Worm (Caenorhabditis elegans) whole organism, young adult: ENCODE results near the gene B0416.2.

ENCODE experiments used
- D2030.7 ChIP-seq: fragments of 200-800 bp; sonication (Bioruptor generic); IDR thresholded peaks from 2 replicates; pipeline ENCODE4 v1.3.6; 2022; ENCODE audit warnings: missing genetic modification reagents, missing genetic modification characterization, missing compliant biosample characterization
- ZK185.1 ChIP-seq: sonication (generic microtip); optimal IDR thresholded peaks from 2 replicates; lab custom pipeline; 2016; ENCODE audit warnings: mild to moderate bottlenecking, missing genetic modification characterization, missing compliant biosample characterization; ENCODE audit not compliant: poor library complexity, severe bottlenecking
- egl-44 ChIP-seq: fragments of 200-800 bp; sonication (Bioruptor generic); IDR thresholded peaks from 2 replicates; pipeline ENCODE4 v1.3.6; 2022; ENCODE audit warnings: missing genetic modification reagents, missing genetic modification characterization, missing compliant biosample characterization
- ets-4 ChIP-seq: fragments of 200-800 bp; sonication (Bioruptor generic); optimal IDR thresholded peaks from 2 replicates; lab custom pipeline; 2018; ENCODE audit warnings: mild to moderate bottlenecking, missing genetic modification characterization, missing compliant biosample characterization
- hmg-20 ChIP-seq: fragments of 200-800 bp; sonication (Bioruptor generic); IDR thresholded peaks from 2 replicates; pipeline ENCODE4 v1.3.6; 2022; ENCODE audit warnings: missing genetic modification reagents, missing genetic modification characterization, missing compliant biosample characterization
- let-526 ChIP-seq: fragments of 200-800 bp; sonication (Bioruptor generic); IDR thresholded peaks from 2 replicates; pipeline ENCODE4 v1.3.6; 2022; ENCODE audit warnings: missing genetic modification reagents, missing genetic modification characterization, missing compliant biosample characterization
- let-607 ChIP-seq, 2 experiments: fragments of 200-800 bp in 1 of 2; sonication (Bioruptor generic) in 1 of 2; sonication (generic microtip) in 1 of 2; optimal IDR thresholded peaks; 2 replicates each; lab custom pipeline; 2016 to 2018; ENCODE audit warnings: mild to moderate bottlenecking in 2 of 2, missing compliant biosample characterization in 2 of 2, missing genetic modification characterization in 2 of 2, moderate library complexity in 2 of 2, missing genotype in 1 of 2
- nfyb-1 ChIP-seq: fragments of 200-800 bp; sonication (Bioruptor generic); IDR thresholded peaks from 2 replicates; pipeline ENCODE4 v1.3.6; 2022; ENCODE audit warnings: missing genetic modification reagents, missing genetic modification characterization, missing compliant biosample characterization
- nhr-80 ChIP-seq: sonication (generic microtip); optimal IDR thresholded peaks from 2 replicates; lab custom pipeline; 2016; ENCODE audit warnings: missing genetic modification characterization, missing compliant biosample characterization
- rcor-1 ChIP-seq: fragments of 200-800 bp; sonication (Bioruptor generic); IDR thresholded peaks from 2 replicates; pipeline ENCODE4 v1.3.6; 2022; ENCODE audit warnings: missing genetic modification reagents, missing genetic modification characterization, missing compliant biosample characterization
- rpc-1 ChIP-seq, 2 experiments: fragments of 150-350 bp in 1 of 2; sonication (generic microtip) in 1 of 2; optimal IDR thresholded peaks; 2 replicates each; lab custom pipeline; 2014 to 2018; ENCODE audit warnings: missing biosample characterization in 1 of 2, missing genetic modification characterization in 1 of 2, missing genetic modification reagents in 1 of 2, missing genotype in 1 of 2
- snpc-1.1 ChIP-seq: sonication (generic microtip); optimal IDR thresholded peaks from 2 replicates; lab custom pipeline; 2017; ENCODE audit warnings: missing genetic modification characterization, mild to moderate bottlenecking, missing compliant biosample characterization, antibody characterized with exemption, moderate library complexity, missing genotype, missing genetic modification reagents; ENCODE audit not compliant: insufficient read depth
- ztf-26 ChIP-seq: sonication (generic microtip); optimal IDR thresholded peaks from 2 replicates; lab custom pipeline; 2017; ENCODE audit warnings: missing genetic modification characterization, missing compliant biosample characterization

The B0416.2 gene

DNA sequence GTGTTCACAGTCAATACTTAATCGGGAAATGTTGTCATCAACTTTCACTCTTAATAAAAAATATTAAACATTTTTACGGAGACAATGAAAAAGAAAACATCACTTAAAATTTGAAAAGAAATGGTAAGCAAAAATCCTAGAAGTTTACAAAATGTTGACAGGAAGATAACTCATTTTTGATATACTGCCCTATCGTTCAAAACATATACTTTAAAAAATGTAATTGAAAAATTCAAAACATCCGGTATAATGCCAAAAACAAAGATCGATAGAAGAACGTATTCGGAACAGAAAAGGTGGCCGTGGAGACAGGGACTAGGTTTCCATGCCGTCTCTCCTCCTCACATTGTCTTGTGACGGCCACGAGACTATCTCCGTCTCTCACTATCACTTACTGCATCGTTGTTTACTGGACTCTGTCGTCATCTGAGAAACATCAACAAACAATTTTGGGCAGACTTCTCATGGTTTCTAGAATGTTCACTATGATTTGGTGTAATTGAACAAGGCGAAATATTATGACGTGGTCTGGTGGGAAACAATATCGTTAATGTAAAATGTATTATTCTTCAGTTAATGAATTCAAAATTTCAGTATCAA, 48.5 kb downstream of the B0416.2 start, which contains the start of gene oga-1 (continued):
- TF ChIP-seq ets-4 (GFP tag; lab: Kevin White, UChicago), result peak; percentile 48
- TF ChIP-seq rcor-1 (GFP tag; lab: Robert Waterston, UW), result 0 out of 2 replicates have a peak, but pooled peaks have one; percentile 11
- TF ChIP-seq rpc-1 (optimal IDR thresholded peaks at IDR 0.05; lab: Kevin White, UChicago), result peak; percentile 19
- no peak for TF ChIP-seq rpc-1 (tag; optimal IDR thresholded peaks at IDR 0.05; lab: Kevin White, UChicago)
- TF ChIP-seq let-607 (tag; optimal IDR thresholded peaks at IDR 0.05; lab: Kevin White, UChicago), result peak in 1 of 2 experiments; percentile 17
- TF ChIP-seq let-526 (GFP tag; lab: Robert Waterston, UW), result peak; percentile 54; the same call in 1 of the 2 replicates
- no peak for TF ChIP-seq D2030.7 (GFP tag; lab: Robert Waterston, UW)
- no peak for TF ChIP-seq egl-44
- TF ChIP-seq ZK185.1, result peak; percentile 23
- TF ChIP-seq snpc-1.1 (tag; lab: Kevin White, UChicago), result no peak
- TF ChIP-seq hmg-20 (GFP tag; lab: Robert Waterston, UW), result no peak
- peak; percentile 86 for TF ChIP-seq nhr-80 (tag; lab: Kevin White, UChicago)
- peak; percentile 75; the same call in 1 of the 2 replicates for TF ChIP-seq nfyb-1 (GFP tag; lab: Robert Waterston, UW)
- TF ChIP-seq ztf-26, result no peak
